Worm (Caenorhabditis elegans): Measurements from ENCODE around the gene F47B8.4.

DNA sequence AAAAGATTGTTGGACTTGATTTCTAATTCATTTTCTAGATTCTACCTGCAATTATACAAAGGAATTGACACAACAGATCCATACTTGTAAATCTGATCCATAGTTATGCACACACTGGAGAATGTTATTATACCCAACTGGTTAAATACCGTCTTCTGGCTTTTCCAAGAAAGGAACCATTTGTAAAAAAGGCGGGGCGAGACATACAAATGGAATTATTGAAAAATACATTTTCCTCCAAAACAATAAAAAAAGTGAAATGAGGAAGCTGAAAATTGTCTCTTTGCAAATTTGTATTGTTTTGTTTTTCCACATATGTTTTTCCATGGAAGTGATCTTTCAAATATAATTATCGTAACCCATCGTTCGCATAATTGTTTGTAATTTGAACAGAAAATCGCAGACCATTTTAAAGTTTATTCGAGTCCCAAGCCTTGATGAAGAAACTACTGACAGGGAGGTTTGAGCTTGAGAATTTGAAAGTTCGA, 42.2 kb downstream of the F47B8.4 start, which contains the start of the genes srt-74 and F40G12.9:
- TF ChIP-seq drap-1 (GFP tag; optimal IDR thresholded peaks at IDR 0.05) (no peak), nhr-237 (tag; optimal IDR thresholded peaks at IDR 0.05) (no peak), nhr-28 (tag; optimal IDR thresholded peaks at IDR 0.05) (no peak), blmp-1 (tag; optimal IDR thresholded peaks at IDR 0.05) (no peak), unc-62 (GFP tag; optimal IDR thresholded peaks at IDR 0.05) (no peak), elt-3 (tag; optimal IDR thresholded peaks at IDR 0.05) (no peak), nhr-76 (tag; optimal IDR thresholded peaks at IDR 0.05) (no peak), zip-8 (tag; optimal IDR thresholded peaks at IDR 0.05) (no peak), lin-13 (tag; optimal IDR thresholded peaks at IDR 0.05) (no peak), cnd-1 (tag; optimal IDR thresholded peaks at IDR 0.05) (no peak), ztf-11 (tag; optimal IDR thresholded peaks at IDR 0.05) (no peak)

All from whole organism, mixed stage, embryonic.